Worm (Caenorhabditis elegans) whole organism, mixed stage, embryonic: ENCODE data around the gene nud-1.

ENCODE experiments used
- lsy-2 ChIP-seq: fragments of 150-350 bp; optimal IDR thresholded peaks from 2 replicates; lab custom pipeline; 2014; ENCODE audit warnings: missing biosample characterization, missing genetic modification characterization
- nhr-76 ChIP-seq: sonication (generic microtip); optimal IDR thresholded peaks from 2 replicates; lab custom pipeline; 2017; ENCODE audit warnings: missing biosample characterization, missing genetic modification characterization
- pha-4 ChIP-seq: fragments of 150-350 bp; optimal IDR thresholded peaks from 2 replicates; lab custom pipeline; 2018; ENCODE audit warnings: missing biosample characterization, missing genetic modification reagents, missing genetic modification characterization

DNA sequence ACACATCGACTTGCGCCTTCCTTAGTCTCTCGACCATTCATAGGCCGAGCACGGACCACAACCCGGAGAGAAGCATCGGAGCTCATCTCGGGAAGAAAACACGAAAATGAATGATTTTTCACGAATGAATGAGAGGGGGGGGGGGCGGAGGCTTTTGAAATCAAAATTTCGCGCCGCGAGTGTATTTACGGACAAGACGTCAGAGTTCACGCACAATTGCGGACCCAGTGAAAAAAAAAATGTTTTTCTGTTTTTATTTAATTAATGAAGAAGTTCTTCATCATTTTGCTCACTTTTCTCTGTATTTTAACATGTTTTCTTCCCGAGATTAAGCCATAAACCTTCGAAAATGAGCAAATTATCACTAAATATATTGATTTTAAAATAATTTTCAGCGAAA is 34.2 kb upstream of the nud-1 start, which contains the start of the genes klp-19 and slc-36.1:
- TF ChIP-seq nhr-76 (no peak), lsy-2 (no peak), pha-4 (tag; lab: Kevin White, UChicago) (no peak)
